Worm (Caenorhabditis elegans): ENCODE data around the gene rbx-1.

rbx-1 gene

DNA sequence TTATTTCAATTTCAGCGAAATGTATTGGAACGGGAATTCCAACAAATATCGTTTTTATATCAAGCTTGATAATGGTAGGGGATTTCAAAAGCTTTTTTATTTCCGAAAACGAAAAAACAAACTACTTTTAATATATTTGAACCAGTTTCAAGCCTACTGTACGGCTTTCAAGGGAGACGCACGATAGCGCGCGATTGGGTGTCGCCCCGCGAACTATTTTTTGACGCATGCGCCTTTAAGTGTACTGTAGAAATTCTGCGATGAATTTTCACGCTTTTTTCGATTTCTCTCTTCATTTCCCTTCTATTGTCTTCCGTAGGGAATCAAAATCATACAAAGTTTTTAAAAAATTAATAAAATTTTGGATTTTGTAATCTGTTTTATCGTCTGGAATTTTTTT, 13.2 kb upstream of the rbx-1 start (continued):
- TF ChIP-seq athp-1 (tag; optimal IDR thresholded peaks at IDR 0.05), result no peak

DNA sequence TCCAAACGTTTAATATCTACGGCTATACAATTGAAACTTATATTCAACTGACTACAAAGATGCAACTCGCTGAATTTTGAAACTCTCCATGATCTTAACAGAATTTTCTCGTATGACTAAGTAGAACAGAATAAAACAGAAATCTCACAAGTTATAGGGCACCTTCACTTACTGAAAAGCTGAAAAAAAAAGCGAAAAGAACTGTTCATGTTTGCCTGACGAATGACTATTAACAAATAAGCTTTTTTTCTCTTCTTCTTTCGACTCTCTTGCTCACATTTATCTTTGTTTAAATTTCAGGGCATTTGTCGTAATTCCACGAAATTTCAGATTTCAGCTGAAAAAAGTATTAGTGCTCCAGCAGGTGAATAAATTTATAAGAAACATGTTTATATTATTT, 12.4 kb upstream of the rbx-1 start, which contains the start of gene xbx-6:
Gene xbx-6 (plus strand): TSS at position 301 of the 400 bp plus-strand sequence.
- TF ChIP-seq C17E4.6 (GFP tag; IDR thresholded peaks at IDR 0.05), result no peak
- no peak for TF ChIP-seq tlf-1 (GFP tag; optimal IDR thresholded peaks at IDR 0.05)
- TF ChIP-seq F57C9.4 (tag; optimal IDR thresholded peaks at IDR 0.05), result no peak
- TF ChIP-seq nhr-27 (tag; optimal IDR thresholded peaks at IDR 0.05), result no peak
- TF ChIP-seq ztf-3 (GFP tag; optimal IDR thresholded peaks at IDR 0.05), result no peak
- no peak for TF ChIP-seq rpc-1 (optimal IDR thresholded peaks at IDR 0.05)
- no peak for TF ChIP-seq rpc-1 (tag; optimal IDR thresholded peaks at IDR 0.05)
- TF ChIP-seq rcor-1 (GFP tag; IDR thresholded peaks at IDR 0.05), result no peak

DNA sequence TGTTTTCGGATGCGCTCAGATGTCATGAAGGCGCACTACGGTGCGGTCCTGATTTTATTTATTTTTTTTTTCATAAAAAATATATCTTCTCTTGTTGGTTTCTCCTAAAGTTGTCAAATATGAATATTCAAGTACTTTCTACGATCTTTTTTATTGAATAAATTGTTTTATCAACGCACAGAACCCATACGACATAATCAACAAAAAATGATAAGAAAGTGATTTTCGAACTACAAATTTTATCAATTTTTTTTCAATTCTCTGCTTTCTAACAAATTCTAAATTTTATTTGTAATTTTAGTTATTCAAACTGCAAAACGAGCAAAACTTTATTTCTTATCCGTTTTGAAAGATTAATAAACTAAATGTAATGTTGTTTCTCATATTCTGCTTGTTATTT, 11.5 kb upstream of the rbx-1 start:
- TF ChIP-seq cebp-1 (GFP tag; IDR thresholded peaks at IDR 0.05), result no peak
- TF ChIP-seq cebp-1 (tag; optimal IDR thresholded peaks at IDR 0.05), result no peak
- peak; percentile 10 for TF ChIP-seq nhr-80 (tag; optimal IDR thresholded peaks at IDR 0.05)
- no peak for TF ChIP-seq sea-2 (GFP tag; IDR thresholded peaks at IDR 0.05)
- TF ChIP-seq Y53F4B.3 (GFP tag; IDR thresholded peaks at IDR 0.05), result no peak

DNA sequence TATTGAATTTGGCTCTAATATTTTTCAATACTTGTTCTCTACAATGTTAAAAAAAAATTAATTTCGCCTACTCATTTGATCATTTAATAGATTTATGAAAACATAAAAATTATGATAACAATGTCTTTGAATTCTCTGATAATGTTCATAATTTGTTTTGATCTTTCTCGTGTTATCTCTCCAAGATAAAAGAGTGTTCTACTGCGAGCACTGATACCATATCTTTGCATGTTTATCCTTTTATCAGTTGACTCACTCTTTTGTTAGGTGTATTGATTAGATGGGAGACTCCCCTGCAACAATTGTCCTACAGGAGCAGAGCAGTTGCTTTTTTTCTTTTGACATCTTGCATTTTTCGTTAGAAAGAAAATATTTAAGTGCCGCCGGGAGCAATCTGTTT, 8.9 kb upstream of the rbx-1 start:
- no peak for TF ChIP-seq lag-1 (GFP tag; IDR thresholded peaks at IDR 0.05)
- TF ChIP-seq nhr-80 (tag; optimal IDR thresholded peaks at IDR 0.05), result no peak
- no peak for TF ChIP-seq xnd-1 (tag; optimal IDR thresholded peaks at IDR 0.05)
- no peak for TF ChIP-seq ztf-18 (tag; optimal IDR thresholded peaks at IDR 0.05)
- TF ChIP-seq athp-1 (tag; optimal IDR thresholded peaks at IDR 0.05), result no peak
- TF ChIP-seq nfyb-1 (GFP tag; IDR thresholded peaks at IDR 0.05), result no peak
- TF ChIP-seq hmg-1.2 (GFP tag; IDR thresholded peaks at IDR 0.05), result no peak
- TF ChIP-seq bed-2 (GFP tag; IDR thresholded peaks at IDR 0.05), result no peak
- TF ChIP-seq lin-26 (GFP tag; IDR thresholded peaks at IDR 0.05), result no peak
- TF ChIP-seq lin-54 (GFP tag; optimal IDR thresholded peaks at IDR 0.05), result no peak
- TF ChIP-seq snpc-4 (GFP tag; optimal IDR thresholded peaks at IDR 0.05), result no peak
- TF ChIP-seq snpc-4 (tag; optimal IDR thresholded peaks at IDR 0.05), result no peak
- TF ChIP-seq ztf-22 (GFP tag; optimal IDR thresholded peaks at IDR 0.05), result no peak
- TF ChIP-seq ztf-28 (GFP tag; IDR thresholded peaks at IDR 0.05), result no peak
- TF ChIP-seq lsl-1 (GFP tag; optimal IDR thresholded peaks at IDR 0.05), result no peak
- TF ChIP-seq B0261.1 (tag; optimal IDR thresholded peaks at IDR 0.05), result no peak

DNA sequence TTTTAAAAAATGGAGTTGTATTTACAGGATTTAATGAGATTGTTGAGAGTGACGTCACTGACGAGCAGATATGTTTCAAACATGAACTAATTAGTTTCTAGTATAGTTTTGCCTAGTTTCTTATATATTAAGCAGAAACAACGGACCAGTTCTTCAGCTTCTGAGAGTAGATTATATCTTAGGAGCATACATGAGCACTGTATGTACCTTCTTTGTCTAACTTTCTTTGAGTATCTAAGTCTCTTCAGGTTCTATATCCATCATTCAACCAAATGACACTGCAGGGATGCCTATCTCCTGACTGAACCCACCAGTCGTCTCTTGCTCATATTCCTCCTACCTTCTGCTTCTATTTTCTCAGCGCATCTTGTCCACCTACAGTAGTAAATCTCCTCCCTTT, 6.4 kb upstream of the rbx-1 start, which contains the start of gene her-1:
Gene her-1 (plus strand): TSS at position 301 of the 400 bp plus-strand sequence.
- TF ChIP-seq ceh-100 (GFP tag; IDR thresholded peaks at IDR 0.05) (no peak), egl-18 (GFP tag; IDR thresholded peaks at IDR 0.05) (no peak), rcor-1 (GFP tag; IDR thresholded peaks at IDR 0.05) (no peak), ztf-3 (GFP tag; optimal IDR thresholded peaks at IDR 0.05) (no peak), F37B4.10 (GFP tag; IDR thresholded peaks at IDR 0.05) (no peak), rec-8 (tag; optimal IDR thresholded peaks at IDR 0.05) (no peak), let-526 (GFP tag; IDR thresholded peaks at IDR 0.05) (no peak), T07F8.4 (tag; optimal IDR thresholded peaks at IDR 0.05) (no peak), T26A5.8 (tag; optimal IDR thresholded peaks at IDR 0.05) (no peak), die-1 (tag; optimal IDR thresholded peaks at IDR 0.05) (no peak), mel-28 (tag; optimal IDR thresholded peaks at IDR 0.05; ENCODE audit: borderline replicate concordance) (no peak), madf-10 (tag; optimal IDR thresholded peaks at IDR 0.05) (no peak), lin-26 (GFP tag; IDR thresholded peaks at IDR 0.05) (no peak), egl-44 (GFP tag; IDR thresholded peaks at IDR 0.05) (no peak), hmg-1.2 (GFP tag; IDR thresholded peaks at IDR 0.05) (no peak), chd-7 (tag; optimal IDR thresholded peaks at IDR 0.05) (no peak), ztf-28 (GFP tag; IDR thresholded peaks at IDR 0.05) (no peak)

Measured in whole organism, young adult.